Fruit fly (Drosophila melanogaster) whole organism, prepupa: Measurements from ENCODE around the gene jim.
A peak's percentile ranks its signal among the peaks of the same experiment; 100 is the strongest.

Experiments
- Blimp-1 ChIP-seq: fragments of 200-800 bp; sonication (Bioruptor generic); optimal IDR thresholded peaks from 3 replicates; lab custom pipeline; 2017; ENCODE audit warnings: missing biosample characterization, missing genetic modification characterization, mild to moderate bottlenecking, moderate library complexity, missing genetic modification reagents
- CG10669 ChIP-seq: fragments of 200-800 bp; sonication (Bioruptor generic); optimal IDR thresholded peaks from 3 replicates; lab custom pipeline; 2018; ENCODE audit warnings: missing biosample characterization, mild to moderate bottlenecking, missing genetic modification characterization, moderate library complexity
- CG11762 ChIP-seq: fragments of 200-800 bp; sonication (Bioruptor generic); optimal IDR thresholded peaks from 3 replicates; lab custom pipeline; 2016; ENCODE audit warnings: missing biosample characterization, missing genetic modification characterization; ENCODE audit not compliant: insufficient read depth
- CG11902 ChIP-seq: fragments of 200-800 bp; sonication (Bioruptor generic); optimal IDR thresholded peaks from 3 replicates; lab custom pipeline; 2016; ENCODE audit warnings: missing biosample characterization, missing genetic modification characterization
- CG3032 ChIP-seq: fragments of 200-800 bp; optimal IDR thresholded peaks from 2 replicates; lab custom pipeline; 2019; ENCODE audit warnings: missing biosample characterization, mild to moderate bottlenecking, missing genetic modification characterization, moderate library complexity
- CG31627 ChIP-seq: fragments of 200-800 bp; sonication (Bioruptor generic); optimal IDR thresholded peaks from 3 replicates; lab custom pipeline; 2016; ENCODE audit warnings: missing biosample characterization, missing genetic modification characterization
- CG32006 ChIP-seq: fragments of 200-800 bp; sonication (Bioruptor generic); optimal IDR thresholded peaks from 3 replicates; lab custom pipeline; 2017; ENCODE audit warnings: missing biosample characterization, mild to moderate bottlenecking, missing genetic modification characterization
- CG34406 ChIP-seq: fragments of 200-800 bp; sonication (Bioruptor generic); optimal IDR thresholded peaks from 3 replicates; lab custom pipeline; 2016; ENCODE audit warnings: missing biosample characterization, missing genetic modification characterization
- CG6163 ChIP-seq: fragments of 200-800 bp; sonication (Bioruptor generic); IDR thresholded peaks from 3 replicates; pipeline ENCODE4 v1.3.6; 2022; ENCODE audit warnings: missing biosample characterization, missing genetic modification characterization
- CG6276 ChIP-seq: fragments of 200-800 bp; sonication (Bioruptor generic); optimal IDR thresholded peaks from 2 replicates; lab custom pipeline; 2017; ENCODE audit warnings: missing biosample characterization, mild to moderate bottlenecking, missing genetic modification characterization
- CG6792 ChIP-seq: fragments of 200-800 bp; sonication (Bioruptor generic); optimal IDR thresholded peaks from 3 replicates; lab custom pipeline; 2016; ENCODE audit warnings: missing biosample characterization, missing genetic modification characterization
- CG6808 ChIP-seq: fragments of 200-800 bp; sonication (Bioruptor generic); optimal IDR thresholded peaks from 3 replicates; lab custom pipeline; 2017; ENCODE audit warnings: missing biosample characterization, missing genetic modification characterization, mild to moderate bottlenecking, moderate library complexity, missing genetic modification reagents
- CG6854 ChIP-seq: fragments of 200-800 bp; sonication (Bioruptor generic); optimal IDR thresholded peaks from 2 replicates; lab custom pipeline; 2017; ENCODE audit warnings: missing biosample characterization, mild to moderate bottlenecking, missing genetic modification characterization
- CG7368 ChIP-seq: fragments of 200-800 bp; sonication (Bioruptor generic); optimal IDR thresholded peaks from 3 replicates; lab custom pipeline; 2016; ENCODE audit warnings: missing biosample characterization, missing genetic modification characterization
- CG8319 ChIP-seq: fragments of 200-800 bp; sonication (Bioruptor generic); optimal IDR thresholded peaks from 3 replicates; lab custom pipeline; 2016; ENCODE audit warnings: missing biosample characterization, missing genetic modification characterization
- CG8632 ChIP-seq: fragments of 200-800 bp; sonication (Bioruptor generic); optimal IDR thresholded peaks from 3 replicates; lab custom pipeline; 2016; ENCODE audit warnings: missing biosample characterization, missing genetic modification characterization
- CG9139 ChIP-seq: fragments of 200-800 bp; sonication (Bioruptor generic); optimal IDR thresholded peaks from 3 replicates; lab custom pipeline; 2017; ENCODE audit warnings: missing biosample characterization, mild to moderate bottlenecking, missing genetic modification characterization
- Eip75B ChIP-seq: fragments of 200-800 bp; sonication (Bioruptor generic); optimal IDR thresholded peaks from 3 replicates; lab custom pipeline; 2016; ENCODE audit warnings: missing biosample characterization, missing genetic modification characterization
- Eip78C ChIP-seq: fragments of 200-800 bp; sonication (Bioruptor generic); peaks from one replicate; lab custom pipeline; 2016; ENCODE audit warnings: missing biosample characterization, missing genetic modification characterization
- Eip93F ChIP-seq: fragments of 200-800 bp; sonication (Bioruptor generic); optimal IDR thresholded peaks from 2 replicates; lab custom pipeline; 2016; ENCODE audit warnings: missing biosample characterization, mild to moderate bottlenecking, missing genetic modification characterization
- Ets21C ChIP-seq: fragments of 200-800 bp; sonication (Bioruptor generic); optimal IDR thresholded peaks from 3 replicates; lab custom pipeline; 2016; ENCODE audit warnings: missing biosample characterization, missing genetic modification characterization
- Ets96B ChIP-seq: fragments of 200-800 bp; optimal IDR thresholded peaks from 2 replicates; lab custom pipeline; 2019; ENCODE audit warnings: missing biosample characterization, mild to moderate bottlenecking, missing genetic modification characterization, moderate library complexity
- Gug ChIP-seq: fragments of 200-800 bp; sonication (Bioruptor generic); IDR thresholded peaks from 2 replicates; pipeline ENCODE4 v1.3.6; 2022; ENCODE audit warnings: missing biosample characterization, missing genetic modification characterization
- Hr38 ChIP-seq: sonication (Bioruptor generic); optimal IDR thresholded peaks from 2 replicates; lab custom pipeline; 2016; ENCODE audit warnings: missing biosample characterization, missing genetic modification characterization
- Hr39 ChIP-seq: fragments of 200-800 bp; sonication (Bioruptor generic); optimal IDR thresholded peaks from 2 replicates; lab custom pipeline; 2016; ENCODE audit warnings: missing biosample characterization, missing genetic modification characterization
- Hr4 ChIP-seq: fragments of 200-800 bp; sonication (Bioruptor generic); optimal IDR thresholded peaks from 3 replicates; lab custom pipeline; 2016; ENCODE audit warnings: missing biosample characterization, missing genetic modification characterization
- Lpt ChIP-seq: fragments of 200-800 bp; sonication (Bioruptor generic); optimal IDR thresholded peaks from 3 replicates; lab custom pipeline; 2016; ENCODE audit warnings: missing biosample characterization, missing genetic modification characterization
- Met ChIP-seq: fragments of 200-800 bp; sonication (Bioruptor generic); optimal IDR thresholded peaks from 3 replicates; lab custom pipeline; 2016; ENCODE audit warnings: missing biosample characterization, missing genetic modification characterization
- Sox102F ChIP-seq: fragments of 200-800 bp; sonication (Bioruptor generic); optimal IDR thresholded peaks from 2 replicates; lab custom pipeline; 2016; ENCODE audit warnings: missing biosample characterization, mild to moderate bottlenecking, missing genetic modification characterization
- Sox14 ChIP-seq: fragments of 200-800 bp; sonication (Bioruptor generic); optimal IDR thresholded peaks from 3 replicates; lab custom pipeline; 2016; ENCODE audit warnings: missing biosample characterization, missing genetic modification characterization
- acj6 ChIP-seq: fragments of 200-800 bp; sonication (Bioruptor generic); optimal IDR thresholded peaks from 3 replicates; lab custom pipeline; 2016; ENCODE audit warnings: missing biosample characterization, missing genetic modification characterization
- cyc ChIP-seq: fragments of 200-800 bp; sonication (Bioruptor generic); optimal IDR thresholded peaks from 3 replicates; lab custom pipeline; 2016; ENCODE audit warnings: missing biosample characterization, missing genetic modification characterization
- dac ChIP-seq: fragments of 200-800 bp; sonication (Bioruptor generic); optimal IDR thresholded peaks from 2 replicates; lab custom pipeline; 2017; ENCODE audit warnings: missing biosample characterization, mild to moderate bottlenecking, missing genetic modification characterization
- dsx ChIP-seq: fragments of 200-800 bp; optimal IDR thresholded peaks from 3 replicates; lab custom pipeline; 2019; ENCODE audit warnings: missing biosample characterization, mild to moderate bottlenecking, missing genetic modification characterization, moderate library complexity; ENCODE audit not compliant: poor library complexity, severe bottlenecking
- esn ChIP-seq: fragments of 200-800 bp; sonication (Bioruptor generic); optimal IDR thresholded peaks from 2 replicates; lab custom pipeline; 2016; ENCODE audit warnings: missing biosample characterization, mild to moderate bottlenecking, missing genetic modification characterization, moderate library complexity
- net ChIP-seq: fragments of 200-800 bp; sonication (Bioruptor generic); optimal IDR thresholded peaks from 3 replicates; lab custom pipeline; 2016; ENCODE audit warnings: missing biosample characterization, missing genetic modification characterization
- pdm3 ChIP-seq: fragments of 200-800 bp; sonication (Bioruptor generic); optimal IDR thresholded peaks from 3 replicates; lab custom pipeline; 2016; ENCODE audit warnings: missing biosample characterization, missing genetic modification characterization
- salr ChIP-seq, 2 experiments: fragments of 200-800 bp; sonication (Bioruptor generic); optimal IDR thresholded peaks; 3 replicates each; lab custom pipeline; 2016 to 2018; ENCODE audit warnings: missing biosample characterization in 2 of 2, missing genetic modification characterization in 2 of 2, mild to moderate bottlenecking in 1 of 2
- ss ChIP-seq, 2 experiments: fragments of 200-800 bp; sonication (Bioruptor generic); optimal IDR thresholded peaks; 2 replicates in 1 of 2; 3 replicates in 1 of 2; lab custom pipeline; 2017 to 2018; ENCODE audit warnings: mild to moderate bottlenecking in 2 of 2, missing biosample characterization in 2 of 2, missing genetic modification characterization in 2 of 2, moderate library complexity in 1 of 2
- svp ChIP-seq: fragments of 200-800 bp; sonication (Bioruptor generic); peaks from one replicate; lab custom pipeline; 2016; ENCODE audit warnings: missing biosample characterization, missing genetic modification characterization
- topi ChIP-seq: fragments of 200-800 bp; sonication (Bioruptor generic); optimal IDR thresholded peaks from 3 replicates; lab custom pipeline; 2016; ENCODE audit warnings: missing biosample characterization, missing genetic modification characterization

jim gene

dm6 chr3L:22820190-22820589 lies 14.8 kb downstream of the jim start:
- TF ChIP-seq CG6163 (0 out of 3 replicates have a peak, but pooled peaks have one; percentile 47), dsx (GFP tag; lab: Kevin White, UChicago) (peak; percentile 12), Sox14 (GFP tag; lab: Kevin White, UChicago) (no peak), ss (GFP tag; optimal IDR thresholded peaks at IDR 0.05; lab: Kevin White, UChicago) (peak; percentile 18 to 23), esn (GFP tag; lab: Kevin White, UChicago) (peak; percentile 0), Eip75B (GFP tag; lab: Kevin White, UChicago) (no peak), Eip78C (GFP tag; lab: Kevin White, UChicago) (peak; percentile 17), svp (GFP tag; lab: Kevin White, UChicago) (peak; percentile 78)

dm6 chr3L:22801970-22802369 lies 33.0 kb downstream of the jim start:
- TF ChIP-seq CG6792 (no peak), Sox14 (GFP tag; lab: Kevin White, UChicago) (peak; percentile 63), Sox102F (GFP tag; lab: Kevin White, UChicago) (no peak), Met (no peak), CG7368 (GFP tag; lab: Kevin White, UChicago) (no peak), CG8319 (GFP tag; lab: Kevin White, UChicago) (no peak), dac (GFP tag; lab: Kevin White, UChicago) (no peak), Eip78C (GFP tag; lab: Kevin White, UChicago) (peak; percentile 39), CG10669 (no peak), CG6276 (GFP tag; lab: Kevin White, UChicago) (no peak), CG6808 (no peak), CG11902 (GFP tag; lab: Kevin White, UChicago) (no peak), topi (no peak), Blimp-1 (GFP tag; lab: Kevin White, UChicago) (peak; percentile 35)

dm6 chr3L:22795604-22796003 lies 39.4 kb downstream of the jim start:
- TF ChIP-seq Eip93F (GFP tag; lab: Kevin White, UChicago), result no peak
- no peak for TF ChIP-seq CG6808
- no peak for TF ChIP-seq Hr39
- no peak for TF ChIP-seq acj6 (GFP tag; lab: Kevin White, UChicago)
- TF ChIP-seq svp (GFP tag; lab: Kevin White, UChicago), result no peak
- TF ChIP-seq cyc (GFP tag; lab: Kevin White, UChicago), result no peak
- TF ChIP-seq CG3032 (tag; lab: Kevin White, UChicago), result no peak
- TF ChIP-seq Hr4, result no peak
- TF ChIP-seq Ets21C (GFP tag; lab: Kevin White, UChicago), result no peak
- TF ChIP-seq CG32006, result no peak

- TF ChIP-seq CG11762 (GFP tag; lab: Kevin White, UChicago) (no peak), Lpt (GFP tag; lab: Kevin White, UChicago) (no peak), Ets96B (tag; lab: Kevin White, UChicago) (no peak), ss (GFP tag; optimal IDR thresholded peaks at IDR 0.05; lab: Kevin White, UChicago) (no peak), CG31627 (GFP tag; lab: Kevin White, UChicago) (no peak), CG9139 (no peak), salr (GFP tag; optimal IDR thresholded peaks at IDR 0.05; lab: Kevin White, UChicago) (no peak), CG8632 (no peak), Hr4 (no peak), CG32006 (no peak), CG6854 (no peak), Eip78C (GFP tag; lab: Kevin White, UChicago) (no peak), net (GFP tag; lab: Kevin White, UChicago) (no peak), CG3032 (tag; lab: Kevin White, UChicago) (no peak), Hr39 (no peak), CG34406 (no peak), pdm3 (no peak), Gug (GFP tag; lab: Robert Waterston, UW) (no peak), Hr38 (GFP tag; lab: Kevin White, UChicago) (no peak)
These were observed 43.4 kb downstream of the jim start for dm6 chr3L:22791622-22792021.
